Worm (Caenorhabditis elegans): Measurements from ENCODE around the gene dop-2.
A peak's percentile ranks its signal among the peaks of the same experiment; 100 is the strongest.

Gene dop-2

DNA sequence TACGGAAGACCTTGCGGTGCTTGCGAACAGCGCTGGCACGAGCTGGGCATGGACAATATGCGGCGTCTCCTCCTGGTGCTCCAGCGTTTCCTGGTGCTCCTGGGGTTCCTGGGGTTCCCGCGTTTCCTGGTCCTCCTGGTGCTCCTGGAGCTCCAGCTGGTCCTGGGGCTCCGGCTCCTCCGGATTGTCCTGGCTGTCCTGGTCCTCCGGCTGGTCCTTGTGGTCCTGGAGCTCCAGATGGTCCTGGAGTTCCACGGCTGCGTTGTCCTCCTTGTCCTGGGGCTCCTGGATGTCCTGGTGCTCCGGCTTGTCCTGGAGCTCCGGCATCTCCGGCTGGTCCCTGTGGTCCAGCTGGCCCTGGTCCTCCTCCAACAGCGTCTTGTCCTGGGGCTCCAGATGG lies 24.0 kb downstream of the dop-2 start:
- 0 out of 2 replicates have a peak, but pooled peaks have one; percentile 17 for TF ChIP-seq dox-1 (GFP tag; IDR thresholded peaks at IDR 0.05)
- TF ChIP-seq F37B4.10 (GFP tag; IDR thresholded peaks at IDR 0.05), result peak; percentile 82; the same call in 1 of the 2 replicates
- TF ChIP-seq mcd-1 (GFP tag; IDR thresholded peaks at IDR 0.05), result peak; percentile 34; the same call in 1 of the 2 replicates
- peak; percentile 97 for TF ChIP-seq egrh-3 (GFP tag; IDR thresholded peaks at IDR 0.05)
- no peak for TF ChIP-seq lag-1 (GFP tag; IDR thresholded peaks at IDR 0.05)

DNA sequence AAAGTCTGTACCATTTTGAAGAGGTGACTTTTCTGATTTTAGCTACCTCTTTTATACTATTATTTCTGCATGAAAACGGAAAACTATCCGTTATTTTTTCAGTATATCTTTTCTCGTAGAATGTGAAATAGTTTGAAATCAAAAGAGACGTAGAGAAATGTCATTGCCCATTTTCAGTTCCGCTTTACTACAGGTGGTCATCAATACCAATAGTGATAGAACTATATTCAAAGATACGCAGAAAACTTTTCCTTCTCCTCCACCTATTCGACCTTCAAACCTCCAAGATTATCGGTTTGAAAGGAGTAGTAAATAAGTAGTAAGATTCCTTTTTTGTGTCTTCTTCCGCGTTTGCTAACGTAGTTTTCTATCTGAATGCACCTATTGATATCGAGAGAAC lies 25.0 kb downstream of the dop-2 start, which contains the start of gene col-147:
TSS of gene col-147 (minus strand) at position 26 of the 400 bp plus-strand sequence.
- TF ChIP-seq hsf-1 (GFP tag; IDR thresholded peaks at IDR 0.05) (no peak), ets-4 (GFP tag; optimal IDR thresholded peaks at IDR 0.05) (no peak), F10E7.11 (tag; optimal IDR thresholded peaks at IDR 0.05) (no peak), ccch-3 (GFP tag; optimal IDR thresholded peaks at IDR 0.05) (no peak), T26A5.8 (tag; optimal IDR thresholded peaks at IDR 0.05) (no peak), F52B5.7 (tag; optimal IDR thresholded peaks at IDR 0.05) (no peak), nfyb-1 (GFP tag; IDR thresholded peaks at IDR 0.05) (no peak), F57C9.4 (tag; optimal IDR thresholded peaks at IDR 0.05) (no peak), dpl-1 (GFP tag; optimal IDR thresholded peaks at IDR 0.05) (no peak), F55B11.4 (tag; optimal IDR thresholded peaks at IDR 0.05; ENCODE audit: borderline replicate concordance, insufficient read depth) (no peak), attf-6 (GFP tag; IDR thresholded peaks at IDR 0.05) (no peak), nhr-120 (GFP tag; IDR thresholded peaks at IDR 0.05) (no peak), dpff-1 (tag; optimal IDR thresholded peaks at IDR 0.05) (no peak)

DNA sequence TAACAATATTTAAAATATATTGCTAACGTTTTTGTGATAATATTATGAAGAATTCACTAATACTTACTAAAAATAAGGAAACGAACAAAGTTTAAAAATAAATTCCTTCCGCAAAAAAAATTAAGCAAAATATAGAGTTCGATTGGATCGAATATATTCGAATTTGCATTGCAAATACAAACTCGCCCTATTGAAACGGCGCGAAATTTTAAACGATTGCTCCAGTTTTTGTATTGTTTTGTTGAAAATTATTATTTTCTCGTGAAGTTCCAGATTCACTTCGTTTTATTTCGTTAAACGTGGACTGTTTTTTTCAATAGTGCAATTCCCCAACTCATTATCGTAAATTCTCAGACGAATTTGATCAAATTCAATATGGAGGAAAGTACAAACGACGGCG lies 37.2 kb downstream of the dop-2 start, which contains the start of the genes atl-1 and hcp-2:
TSS of gene atl-1 (minus strand) at position 89 of the 400 bp plus-strand sequence.
TSS of gene hcp-2 (plus strand) at position 353 of the 400 bp plus-strand sequence.
- TF ChIP-seq F33H1.4 (GFP tag; IDR thresholded peaks at IDR 0.05) (no peak), madf-6 (GFP tag; IDR thresholded peaks at IDR 0.05) (peak; percentile 48; the same call in 1 of the 2 replicates), nfyb-1 (GFP tag; IDR thresholded peaks at IDR 0.05) (no peak), madf-3 (GFP tag; IDR thresholded peaks at IDR 0.05) (no peak), efl-1 (GFP tag; optimal IDR thresholded peaks at IDR 0.05) (peak; percentile 74), D2030.7 (GFP tag; IDR thresholded peaks at IDR 0.05) (0 out of 2 replicates have a peak, but pooled peaks have one; percentile 14), Y53G8AR.9 (GFP tag; conservative IDR thresholded peaks at IDR 0.05) (no peak), lsl-1 (GFP tag; optimal IDR thresholded peaks at IDR 0.05) (peak; percentile 26), dpl-1 (GFP tag; optimal IDR thresholded peaks at IDR 0.05) (peak; percentile 34), nhr-90 (tag; optimal IDR thresholded peaks at IDR 0.05) (no peak), snpc-4 (GFP tag; optimal IDR thresholded peaks at IDR 0.05) (no peak), snpc-4 (tag; optimal IDR thresholded peaks at IDR 0.05) (no peak), K11D2.4 (GFP tag; IDR thresholded peaks at IDR 0.05) (no peak), lin-54 (GFP tag; optimal IDR thresholded peaks at IDR 0.05) (peak; percentile 3)

DNA sequence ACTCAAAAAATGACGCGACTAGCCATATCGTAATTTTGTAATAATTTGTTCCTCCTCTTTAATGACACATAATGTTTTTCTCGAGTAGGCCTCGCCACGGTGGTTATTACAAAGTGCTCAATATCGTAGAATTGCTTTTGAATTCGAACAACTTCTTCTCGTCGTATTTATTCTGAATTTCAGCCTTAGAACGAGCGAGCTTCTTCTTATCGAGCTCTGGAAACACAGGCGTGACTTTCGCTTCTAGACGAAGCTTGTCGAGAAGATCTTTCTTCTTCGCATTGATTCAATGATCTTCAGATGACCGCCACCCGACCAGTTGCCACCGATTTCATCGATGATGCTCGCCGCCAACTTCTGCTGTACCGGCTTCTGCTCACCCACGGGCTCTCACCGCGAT lies 42.9 kb downstream of the dop-2 start, which contains the start of gene T06E4.21:
TSS of gene T06E4.21 (plus strand) at position 301 of the 400 bp plus-strand sequence.
- TF ChIP-seq mes-4 (tag; optimal IDR thresholded peaks at IDR 0.05), result no peak
- TF ChIP-seq nhr-80 (tag; optimal IDR thresholded peaks at IDR 0.05), result no peak
- no peak for TF ChIP-seq rpc-1 (optimal IDR thresholded peaks at IDR 0.05)
- no peak for TF ChIP-seq rpc-1 (tag; optimal IDR thresholded peaks at IDR 0.05)
- no peak for TF ChIP-seq chd-7 (tag; optimal IDR thresholded peaks at IDR 0.05)
- TF ChIP-seq lsy-27 (tag; optimal IDR thresholded peaks at IDR 0.05; ENCODE audit: borderline replicate concordance, insufficient read depth), result no peak
- TF ChIP-seq aptf-3 (GFP tag; IDR thresholded peaks at IDR 0.05), result no peak
- no peak for TF ChIP-seq ztf-26 (tag; optimal IDR thresholded peaks at IDR 0.05)
- TF ChIP-seq nfya-2 (GFP tag; IDR thresholded peaks at IDR 0.05), result no peak
- no peak for TF ChIP-seq madf-6 (GFP tag; IDR thresholded peaks at IDR 0.05)
- TF ChIP-seq hlh-26 (GFP tag; conservative IDR thresholded peaks at IDR 0.05), result no peak
- TF ChIP-seq lin-26 (GFP tag; IDR thresholded peaks at IDR 0.05), result no peak
- TF ChIP-seq cebp-2 (GFP tag; IDR thresholded peaks at IDR 0.05), result no peak
- TF ChIP-seq ZK185.1 (tag; optimal IDR thresholded peaks at IDR 0.05; ENCODE audit: poor library complexity, severe bottlenecking), result no peak
- TF ChIP-seq hmg-20 (GFP tag; IDR thresholded peaks at IDR 0.05), result no peak

Measured in whole organism, young adult.